Worm (Caenorhabditis elegans): ENCODE results near the gene scav-2.

- TF ChIP-seq pqm-1 (tag; optimal IDR thresholded peaks at IDR 0.05) (no peak), pax-1 (tag; optimal IDR thresholded peaks at IDR 0.05) (no peak), ceh-9 (tag; optimal IDR thresholded peaks at IDR 0.05) (no peak), lin-11 (tag; optimal IDR thresholded peaks at IDR 0.05) (no peak), ref-2 (tag; optimal IDR thresholded peaks at IDR 0.05) (no peak), dve-1 (tag; optimal IDR thresholded peaks at IDR 0.05) (no peak), tbx-2 (tag; optimal IDR thresholded peaks at IDR 0.05) (no peak), tbx-7 (tag; optimal IDR thresholded peaks at IDR 0.05) (no peak), pha-4 (tag; optimal IDR thresholded peaks at IDR 0.05) (no peak), K02D7.2 (tag; optimal IDR thresholded peaks at IDR 0.05) (no peak)
These were observed 26.5 kb downstream of the scav-2 start for ce11 chrIII:13528513-13529249.

Measured in whole organism, late embryonic.